Fruit fly (Drosophila melanogaster) S2 (cell line): ENCODE data around the gene CG15439.

ENCODE experiments used
- CG8478 ChIP-seq: fragments of >200 bp; optimal IDR thresholded peaks from 2 replicates; lab custom pipeline; 2018
- CTCF ChIP-seq, 2 experiments: fragments of >200 bp; optimal IDR thresholded peaks; 2 replicates each; lab custom pipeline; 2018

DNA sequence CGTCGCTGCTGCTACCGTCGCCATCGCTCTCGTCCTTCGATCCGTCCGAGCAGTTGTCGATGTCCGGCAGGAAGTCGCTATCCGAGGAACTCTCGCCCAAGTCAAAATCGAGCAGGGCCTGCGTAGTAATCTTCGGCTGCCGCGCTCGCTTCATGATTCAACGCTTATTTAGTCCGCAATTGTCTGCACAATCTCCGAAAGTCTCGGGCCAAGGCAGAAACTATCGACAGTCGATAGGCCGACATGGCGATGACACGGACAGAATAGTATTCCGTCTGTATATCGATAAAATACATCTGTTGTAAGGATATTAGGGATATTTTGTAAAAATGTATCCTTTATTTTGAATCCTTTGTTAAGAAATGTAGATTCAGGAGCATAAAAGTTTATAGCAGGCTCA, at the start of gene CG15439:
- no peak for TF ChIP-seq CTCF (optimal IDR thresholded peaks at IDR 0.05; lab: Kevin White, UChicago)
- TF ChIP-seq CG8478, result no peak
